Worm (Caenorhabditis elegans) whole organism, L3 larva: ENCODE measurements around the gene srh-119.
"Not testable (repeated sequence)": the region's sequence is repeated elsewhere in the genome, so short reads cannot be mapped to it uniquely, and the experiment has no call there.

Experiments
- aly-2 ChIP-seq: fragments of 150-350 bp; optimal IDR thresholded peaks from 2 replicates; lab custom pipeline; 2014; ENCODE audit warnings: missing biosample characterization, missing genetic modification characterization
- ceh-16 ChIP-seq: sonication (generic microtip); optimal IDR thresholded peaks from 2 replicates; lab custom pipeline; 2017; ENCODE audit warnings: missing biosample characterization, missing genetic modification characterization
- ceh-28 ChIP-seq: fragments of 150-350 bp; optimal IDR thresholded peaks from 2 replicates; lab custom pipeline; 2014; ENCODE audit warnings: missing biosample characterization, missing genetic modification reagents, missing genetic modification characterization
- ceh-82 ChIP-seq: fragments of 150-350 bp; optimal IDR thresholded peaks from 2 replicates; lab custom pipeline; 2014; ENCODE audit warnings: missing biosample characterization, missing genetic modification characterization
- ceh-9 ChIP-seq: sonication (generic microtip); optimal IDR thresholded peaks from 2 replicates; lab custom pipeline; 2018; ENCODE audit warnings: missing biosample characterization, missing genetic modification characterization
- daf-12 ChIP-seq: fragments of 150-350 bp; optimal IDR thresholded peaks from 2 replicates; lab custom pipeline; 2014; ENCODE audit warnings: missing biosample characterization, missing genetic modification reagents, missing genetic modification characterization
- egl-5 ChIP-seq: fragments of 150-350 bp; optimal IDR thresholded peaks from 2 replicates; lab custom pipeline; 2017; ENCODE audit warnings: missing biosample characterization, missing genetic modification reagents, missing genetic modification characterization, inconsistent platforms
- elt-1 ChIP-seq: fragments of 150-350 bp; optimal IDR thresholded peaks from 2 replicates; lab custom pipeline; 2014; ENCODE audit warnings: missing biosample characterization, missing genetic modification characterization
- elt-2 ChIP-seq: sonication (generic microtip); optimal IDR thresholded peaks from 2 replicates; lab custom pipeline; 2016; ENCODE audit warnings: missing genetic modification reagents, mild to moderate bottlenecking, missing genetic modification characterization, missing compliant biosample characterization
- elt-3 ChIP-seq, 3 experiments: fragments of 150-350 bp in 1 of 3; sonication (generic microtip) in 2 of 3; optimal IDR thresholded peaks; 2 replicates in 2 of 3; 4 replicates in 1 of 3; lab custom pipeline; 2014 to 2017; ENCODE audit warnings: missing biosample characterization in 3 of 3, missing genetic modification characterization in 3 of 3
- eor-1 ChIP-seq, 2 experiments: fragments of 150-350 bp; optimal IDR thresholded peaks; 2 replicates each; lab custom pipeline; 2014 to 2018; ENCODE audit warnings: missing biosample characterization in 2 of 2, missing genetic modification characterization in 2 of 2
- fkh-10 ChIP-seq: sonication (generic microtip); optimal IDR thresholded peaks from 2 replicates; lab custom pipeline; 2017; ENCODE audit warnings: missing biosample characterization, missing genetic modification reagents, missing genetic modification characterization
- fos-1 ChIP-seq: fragments of 150-350 bp; optimal IDR thresholded peaks from 2 replicates; lab custom pipeline; 2014; ENCODE audit warnings: missing biosample characterization, missing genetic modification characterization
- jun-1 ChIP-seq: fragments of 150-350 bp; optimal IDR thresholded peaks from 2 replicates; lab custom pipeline; 2014; ENCODE audit warnings: missing biosample characterization, missing genetic modification reagents, missing genetic modification characterization
- lin-15B ChIP-seq: fragments of 150-350 bp; optimal IDR thresholded peaks from 2 replicates; lab custom pipeline; 2014; ENCODE audit warnings: missing biosample characterization, missing genetic modification characterization
- lin-39 ChIP-seq: fragments of 150-350 bp; optimal IDR thresholded peaks from 2 replicates; lab custom pipeline; 2018; ENCODE audit warnings: missing biosample characterization, missing genetic modification reagents, missing genetic modification characterization
- lsy-12 ChIP-seq: sonication (generic microtip); optimal IDR thresholded peaks from 2 replicates; lab custom pipeline; 2016; ENCODE audit warnings: mild to moderate bottlenecking, missing genetic modification characterization, missing compliant biosample characterization
- nfya-1 ChIP-seq: sonication (generic microtip); optimal IDR thresholded peaks from 2 replicates; lab custom pipeline; 2017; ENCODE audit warnings: missing genetic modification characterization, mild to moderate bottlenecking, missing compliant biosample characterization, antibody characterized with exemption, moderate library complexity; ENCODE audit not compliant: insufficient read depth
- nhr-23 ChIP-seq: fragments of 150-350 bp; optimal IDR thresholded peaks from 2 replicates; lab custom pipeline; 2014; ENCODE audit warnings: missing biosample characterization, missing genetic modification reagents, missing genetic modification characterization
- nhr-237 ChIP-seq: fragments of 150-350 bp; optimal IDR thresholded peaks from 2 replicates; lab custom pipeline; 2014; ENCODE audit warnings: missing biosample characterization, missing genetic modification characterization
- nhr-25 ChIP-seq: sonication (generic microtip); optimal IDR thresholded peaks from 2 replicates; lab custom pipeline; 2017; ENCODE audit warnings: missing biosample characterization, missing genetic modification characterization
- nhr-28 ChIP-seq: fragments of 150-350 bp; optimal IDR thresholded peaks from 2 replicates; lab custom pipeline; 2014; ENCODE audit warnings: missing biosample characterization, missing genetic modification characterization
- nhr-43 ChIP-seq: sonication (generic microtip); optimal IDR thresholded peaks from 2 replicates; lab custom pipeline; 2016; ENCODE audit warnings: mild to moderate bottlenecking, missing genetic modification characterization, missing compliant biosample characterization; ENCODE audit not compliant: poor library complexity, severe bottlenecking
- nhr-77 ChIP-seq: fragments of 150-350 bp; optimal IDR thresholded peaks from 2 replicates; lab custom pipeline; 2014; ENCODE audit warnings: missing biosample characterization, missing genetic modification characterization
- sea-2 ChIP-seq: fragments of 150-350 bp; sonication (generic microtip); optimal IDR thresholded peaks from 4 replicates; lab custom pipeline; 2014; ENCODE audit warnings: missing biosample characterization, missing genetic modification reagents, missing genetic modification characterization
- skn-1 ChIP-seq: fragments of 150-350 bp; optimal IDR thresholded peaks from 2 replicates; lab custom pipeline; 2014; ENCODE audit warnings: missing biosample characterization, missing genetic modification characterization
- tbx-2 ChIP-seq: sonication (generic microtip); optimal IDR thresholded peaks from 2 replicates; lab custom pipeline; 2016; ENCODE audit warnings: mild to moderate bottlenecking, missing genetic modification characterization, missing compliant biosample characterization
- unc-62 ChIP-seq: fragments of 150-350 bp; sonication (generic microtip); optimal IDR thresholded peaks from 4 replicates; lab custom pipeline; 2014; ENCODE audit warnings: missing biosample characterization, missing genetic modification reagents, missing genetic modification characterization
- zag-1 ChIP-seq: fragments of 150-350 bp; optimal IDR thresholded peaks from 2 replicates; lab custom pipeline; 2014; ENCODE audit warnings: missing biosample characterization, missing genetic modification characterization
- ztf-11 ChIP-seq: fragments of 150-350 bp; optimal IDR thresholded peaks from 2 replicates; lab custom pipeline; 2014; ENCODE audit warnings: missing biosample characterization, missing genetic modification characterization
- ztf-4 ChIP-seq: fragments of 150-350 bp; optimal IDR thresholded peaks from 2 replicates; lab custom pipeline; 2014; ENCODE audit warnings: missing biosample characterization, missing genetic modification characterization

srh-119 gene

DNA sequence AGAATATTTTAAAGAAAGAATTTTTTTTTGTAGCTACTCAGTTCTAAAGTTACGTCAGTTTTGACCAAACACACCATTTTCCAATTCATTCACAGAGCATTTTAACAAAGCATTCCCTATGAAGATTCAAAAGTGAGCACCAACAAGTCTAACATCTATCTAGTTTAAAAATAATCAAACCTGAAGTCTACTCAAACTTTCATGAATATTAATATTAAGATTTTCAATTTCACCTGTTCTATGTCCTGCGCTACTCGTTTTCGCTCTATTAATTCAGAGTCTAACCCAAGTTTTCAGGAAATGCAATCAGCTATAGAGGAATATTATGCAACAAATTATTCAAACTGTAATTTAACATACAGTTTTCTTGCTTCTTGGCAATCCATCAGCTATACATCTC is at the start of gene srh-119:
Gene srh-119, plus strand, starts transcription at position 301 of the 400 bp plus-strand sequence.
- TF ChIP-seq nhr-77 (tag; lab: Kevin White, UChicago) (no peak), ceh-9 (no peak), nhr-237 (tag; lab: Kevin White, UChicago) (no peak), ceh-82 (tag; lab: Kevin White, UChicago) (no peak), zag-1 (tag; lab: Kevin White, UChicago) (no peak), elt-2 (tag; lab: Kevin White, UChicago) (no peak), ceh-16 (tag; lab: Kevin White, UChicago) (no peak), eor-1 (tag; optimal IDR thresholded peaks at IDR 0.05; lab: Kevin White, UChicago) (no peak), nhr-28 (tag; lab: Kevin White, UChicago) (no peak), nfya-1 (no peak), lin-39 (tag; lab: Kevin White, UChicago) (no peak), ztf-11 (tag; lab: Kevin White, UChicago) (no peak), fos-1 (tag; lab: Kevin White, UChicago) (no peak), nhr-43 (tag; lab: Kevin White, UChicago) (no peak), unc-62 (GFP tag; lab: Kevin White, UChicago) (no peak), skn-1 (tag; lab: Kevin White, UChicago) (no peak)
- TF ChIP-seq, all 47 proteins: peak for 0

DNA sequence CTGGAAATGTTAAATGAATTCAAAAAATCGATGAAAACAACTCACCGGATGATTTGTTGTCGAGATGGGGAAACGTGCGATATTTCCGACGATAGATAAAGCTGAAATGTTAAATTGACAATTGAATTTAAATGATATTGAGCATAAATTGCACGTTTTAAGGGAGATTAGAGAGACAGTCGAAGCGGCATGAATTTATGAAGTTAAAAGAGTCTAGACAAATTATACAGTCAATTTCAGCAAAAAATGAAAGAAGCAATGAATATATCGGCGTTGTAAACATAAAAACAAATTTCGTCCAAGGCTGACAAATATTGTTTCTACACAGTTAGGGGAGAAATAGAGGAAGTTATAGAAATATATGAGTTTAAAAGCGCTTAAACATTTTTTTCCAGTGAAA is 44.9 kb upstream of the srh-119 start, which contains the start of gene Y102A5C.36:
Gene Y102A5C.36, minus strand, starts transcription at position 101 of the 400 bp plus-strand sequence.
- TF ChIP-seq lin-39 (tag; lab: Kevin White, UChicago) (no peak), nhr-23 (no peak), nfya-1 (no peak), ztf-4 (tag; lab: Kevin White, UChicago) (no peak), aly-2 (tag; lab: Kevin White, UChicago) (no peak), lin-15B (no peak), skn-1 (tag; lab: Kevin White, UChicago) (no peak), ceh-82 (tag; lab: Kevin White, UChicago) (no peak), elt-3 (tag; optimal IDR thresholded peaks at IDR 0.05; lab: Kevin White, UChicago) (no peak), fkh-10 (GFP tag; lab: Kevin White, UChicago) (no peak), daf-12 (tag; lab: Kevin White, UChicago) (no peak), elt-1 (no peak), nhr-25 (tag; lab: Kevin White, UChicago) (no peak), nhr-77 (tag; lab: Kevin White, UChicago) (no peak), tbx-2 (tag; lab: Kevin White, UChicago) (no peak), nhr-28 (tag; lab: Kevin White, UChicago) (no peak)

- TF ChIP-seq jun-1, nhr-28, ztf-4 (tag; lab: Kevin White, UChicago): not testable (repeated sequence)
- TF ChIP-seq, all 47 proteins: peak for 0; not testable (repeated sequence) for 47
Measured at ce11 chrV:16938731-16939130, 33.5 kb upstream of the srh-119 start, which contains the start of gene fbxa-148. TSS of gene fbxa-148 (plus strand) at chrV:16939031.

ce11 chrV:16948011-16948410 is 24.2 kb upstream of the srh-119 start, which contains the start of gene fbxa-112:
TSS of gene fbxa-112 (minus strand) at chrV:16948111.
- not testable (repeated sequence) for TF ChIP-seq nhr-28 (tag; lab: Kevin White, UChicago); sea-2; elt-1

DNA sequence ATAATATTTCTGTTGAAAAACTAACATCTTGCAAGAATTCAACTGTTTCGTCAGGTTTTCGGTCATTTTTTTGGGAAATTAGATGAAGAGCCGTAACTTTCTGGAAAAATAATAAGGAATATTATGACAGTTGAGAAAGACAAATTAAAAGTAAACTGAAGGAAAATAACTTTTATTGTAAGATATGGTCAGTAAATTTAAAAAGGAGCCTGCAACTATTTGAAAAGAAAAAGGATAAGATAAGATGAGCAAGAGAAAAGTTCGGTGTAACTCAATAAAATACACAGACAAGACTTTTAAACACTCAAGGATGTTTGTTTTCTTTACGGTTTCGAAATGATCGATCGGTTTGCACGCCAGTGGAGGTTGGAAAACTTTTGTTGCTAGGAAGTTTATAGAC is 22.6 kb upstream of the srh-119 start, which contains the start of gene fbxa-111:
Gene fbxa-111, minus strand, starts transcription at position 101 of the 400 bp plus-strand sequence.
- not testable (repeated sequence) for TF ChIP-seq unc-62 (GFP tag; lab: Kevin White, UChicago); nhr-237 (tag; lab: Kevin White, UChicago); lsy-12

ce11 chrV:16950036-16950435 is 22.2 kb upstream of the srh-119 start:
- TF ChIP-seq ceh-28 (tag; lab: Kevin White, UChicago) (no peak), lin-39 (tag; lab: Kevin White, UChicago) (no peak), egl-5 (tag; lab: Kevin White, UChicago) (no peak), tbx-2 (tag; lab: Kevin White, UChicago) (no peak), ceh-82 (tag; lab: Kevin White, UChicago) (no peak), elt-3 (tag; optimal IDR thresholded peaks at IDR 0.05; lab: Kevin White, UChicago) (no peak), nhr-28 (tag; lab: Kevin White, UChicago) (no peak), nfya-1 (no peak), aly-2 (tag; lab: Kevin White, UChicago) (no peak)
